ENCODE assay signal across 2 worm cellular contexts in the genomic region with DNA sequence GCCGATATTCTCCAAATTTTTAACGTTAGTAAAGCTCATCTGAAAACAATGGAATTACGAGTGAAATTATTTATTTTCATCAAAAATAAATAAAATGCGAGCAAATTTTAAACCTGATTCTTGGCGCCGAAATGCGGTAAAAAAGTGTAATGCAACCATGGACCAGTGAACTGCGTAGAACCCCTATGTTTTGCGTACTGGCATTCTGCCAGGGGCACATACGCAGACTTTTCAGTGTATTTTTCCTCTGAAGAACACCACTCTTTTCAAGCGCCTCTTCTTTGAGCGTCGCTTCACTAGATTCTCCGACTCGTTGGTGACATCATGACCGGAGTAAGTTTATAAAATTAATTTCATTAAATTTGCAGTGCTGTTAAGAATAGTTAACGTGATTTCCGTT.
TF ChIP-seq lines count a peak whose summit lies in the region.

A gene (minus strand): TSS at position 39 of the 400 bp plus-strand sequence.
A gene (plus strand): TSS at position 219 of the 400 bp plus-strand sequence.

TF ChIP-seq in whole organism, L1 larva, 84 proteins besides CTCF, POLR2A, EP300 and RAD21 (continued from another document):
- TF ChIP-seq C34B4.2 (tag; optimal IDR thresholded peaks at IDR 0.05; lab: Kevin White, UChicago) (no peak), jun-1 (tag; optimal IDR thresholded peaks at IDR 0.05; lab: Kevin White, UChicago) (peak; percentile 91), nhr-237 (tag; optimal IDR thresholded peaks at IDR 0.05; lab: Kevin White, UChicago) (peak; percentile 89), ztf-4 (tag; optimal IDR thresholded peaks at IDR 0.05; lab: Kevin White, UChicago) (peak; percentile 93), swsn-7 (tag; optimal IDR thresholded peaks at IDR 0.05; lab: Kevin White, UChicago) (peak; percentile 95), rnt-1 (tag; optimal IDR thresholded peaks at IDR 0.05; lab: Kevin White, UChicago) (peak; percentile 96), fkh-10 (GFP tag; optimal IDR thresholded peaks at IDR 0.05; lab: Kevin White, UChicago) (peak; percentile 80), skn-1 (tag; optimal IDR thresholded peaks at IDR 0.05; lab: Kevin White, UChicago) (peak; percentile 96), hlh-17 (GFP tag; optimal IDR thresholded peaks at IDR 0.05; lab: Kevin White, UChicago; ENCODE audit: borderline replicate concordance) (no peak), elt-3 (tag; optimal IDR thresholded peaks at IDR 0.05; lab: Kevin White, UChicago) (peak in 4 of 6 experiments; percentile 30 to 96 (median 94)), efl-1 (optimal IDR thresholded peaks at IDR 0.05; lab: Kevin White, UChicago) (peak; percentile 96 to 99), efl-1 (GFP tag; optimal IDR thresholded peaks at IDR 0.05 in 1 of 2; lab: Kevin White, UChicago) (peak; percentile 94 to 99), irx-1 (tag; optimal IDR thresholded peaks at IDR 0.05; lab: Kevin White, UChicago) (peak; percentile 90), efl-3 (GFP tag; optimal IDR thresholded peaks at IDR 0.05; lab: Kevin White, UChicago) (no peak), vab-15 (tag; optimal IDR thresholded peaks at IDR 0.05; lab: Kevin White, UChicago) (peak; percentile 74), ama-1 (optimal IDR thresholded peaks at IDR 0.05; lab: Kevin White, UChicago) (peak; percentile 51), isw-1 (GFP tag; IDR thresholded peaks at IDR 0.05; lab: Robert Waterston, UW) (peak; percentile 94), aly-2 (tag; optimal IDR thresholded peaks at IDR 0.05; lab: Kevin White, UChicago) (peak; percentile 70), fos-1 (tag; optimal IDR thresholded peaks at IDR 0.05; lab: Kevin White, UChicago) (peak; percentile 93), unc-62 (GFP tag; optimal IDR thresholded peaks at IDR 0.05; lab: Kevin White, UChicago) (no peak), mef-2 (tag; optimal IDR thresholded peaks at IDR 0.05; lab: Kevin White, UChicago) (peak; percentile 48), snpc-4 (tag; optimal IDR thresholded peaks at IDR 0.05; lab: Kevin White, UChicago) (no peak), unc-98 (GFP tag; IDR thresholded peaks at IDR 0.05; lab: Robert Waterston, UW) (peak; percentile 72), unc-130 (tag; optimal IDR thresholded peaks at IDR 0.05; lab: Kevin White, UChicago) (peak; percentile 99), zip-4 (GFP tag; optimal IDR thresholded peaks at IDR 0.05; lab: Kevin White, UChicago) (peak; percentile 85), fkh-4 (tag; optimal IDR thresholded peaks at IDR 0.05; lab: Kevin White, UChicago; ENCODE audit: borderline replicate concordance) (peak; percentile 67), ztf-11 (tag; optimal IDR thresholded peaks at IDR 0.05; lab: Kevin White, UChicago) (peak in 1 of 2 experiments; percentile 67)

TF ChIP-seq in whole organism, young adult, 124 proteins besides CTCF, POLR2A, EP300 and RAD21 (continued from another document):
- TF ChIP-seq ccch-3 (GFP tag; optimal IDR thresholded peaks at IDR 0.05; lab: Kevin White, UChicago) (no peak), F49E8.2 (tag; optimal IDR thresholded peaks at IDR 0.05; lab: Kevin White, UChicago; ENCODE audit: insufficient read depth) (peak; percentile 51), madf-6 (GFP tag; IDR thresholded peaks at IDR 0.05; lab: Robert Waterston, UW) (peak; percentile 91), sptf-2 (GFP tag; optimal IDR thresholded peaks at IDR 0.05; lab: Kevin White, UChicago) (no peak), ekl-4 (GFP tag; IDR thresholded peaks at IDR 0.05; lab: Robert Waterston, UW) (peak; percentile 93), rpc-1 (optimal IDR thresholded peaks at IDR 0.05; lab: Kevin White, UChicago) (no peak), rpc-1 (tag; optimal IDR thresholded peaks at IDR 0.05; lab: Kevin White, UChicago) (no peak), hmg-20 (GFP tag; IDR thresholded peaks at IDR 0.05; lab: Robert Waterston, UW) (0 out of 2 replicates have a peak, but pooled peaks have one; percentile 49), C17E4.6 (GFP tag; IDR thresholded peaks at IDR 0.05; lab: Robert Waterston, UW) (peak; percentile 54; the same call in 1 of the 2 replicates)
